Worm (Caenorhabditis elegans) whole organism, L2 larva: ENCODE measurements around the gene Y41D4B.11.

Experiments
- ceh-82 ChIP-seq: fragments of 150-350 bp; optimal IDR thresholded peaks from 2 replicates; lab custom pipeline; 2014; ENCODE audit warnings: missing biosample characterization, missing genetic modification characterization
- crh-2 ChIP-seq: sonication (generic microtip); optimal IDR thresholded peaks from 2 replicates; lab custom pipeline; 2017; ENCODE audit warnings: missing biosample characterization, missing genetic modification characterization
- mab-5 ChIP-seq: fragments of 150-350 bp; optimal IDR thresholded peaks from 2 replicates; lab custom pipeline; 2014; ENCODE audit warnings: missing biosample characterization, missing genetic modification characterization
- mdl-1 ChIP-seq, 2 experiments: fragments of 150-350 bp in 1 of 2; sonication (generic microtip) in 1 of 2; optimal IDR thresholded peaks; 2 replicates each; lab custom pipeline; 2017; ENCODE audit warnings: missing biosample characterization in 2 of 2, missing genetic modification characterization in 2 of 2
- nhr-129 ChIP-seq: fragments of 150-350 bp; optimal IDR thresholded peaks from 2 replicates; lab custom pipeline; 2014; ENCODE audit warnings: missing biosample characterization, missing genetic modification characterization
- nhr-21 ChIP-seq: fragments of 150-350 bp; optimal IDR thresholded peaks from 2 replicates; lab custom pipeline; 2014; ENCODE audit warnings: missing biosample characterization, missing genetic modification characterization
- nhr-25 ChIP-seq: fragments of 150-350 bp; sonication (generic microtip); optimal IDR thresholded peaks from 3 replicates; lab custom pipeline; 2014; ENCODE audit warnings: missing biosample characterization, missing genetic modification characterization
- skn-1 ChIP-seq: sonication (generic microtip); optimal IDR thresholded peaks from 2 replicates; lab custom pipeline; 2017; ENCODE audit warnings: missing biosample characterization, missing genetic modification characterization
- snpc-4 ChIP-seq: fragments of 150-350 bp; optimal IDR thresholded peaks from 2 replicates; lab custom pipeline; 2014; ENCODE audit warnings: missing biosample characterization, missing genetic modification characterization
- unc-39 ChIP-seq: fragments of 150-350 bp; optimal IDR thresholded peaks from 2 replicates; lab custom pipeline; 2014; ENCODE audit warnings: missing biosample characterization, missing genetic modification characterization
- unc-62 ChIP-seq: fragments of 150-350 bp; optimal IDR thresholded peaks from 2 replicates; lab custom pipeline; 2014; ENCODE audit warnings: missing biosample characterization, missing genetic modification reagents, missing genetic modification characterization
- ztf-11 ChIP-seq: sonication (generic microtip); optimal IDR thresholded peaks from 2 replicates; lab custom pipeline; 2017; ENCODE audit warnings: missing biosample characterization, missing genetic modification characterization

DNA sequence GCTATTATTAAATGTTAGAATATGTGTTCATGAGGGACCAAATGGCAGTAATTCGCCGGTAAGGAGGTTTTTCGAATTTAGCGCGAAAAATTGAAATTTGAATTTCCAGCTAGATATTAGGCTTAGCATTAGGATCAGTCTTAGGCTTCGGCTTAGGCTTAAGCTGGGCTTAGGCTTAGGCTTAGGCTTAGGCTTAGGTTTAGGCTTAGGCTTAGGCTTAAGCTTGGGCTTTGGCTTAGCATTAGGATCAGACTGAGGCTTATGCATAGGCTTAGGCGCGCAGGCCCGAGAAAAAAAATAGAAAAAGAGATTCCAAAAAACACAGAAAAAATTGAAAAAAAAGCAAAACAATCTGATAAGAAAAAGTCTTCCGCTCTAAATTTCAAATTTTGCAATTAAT, 22.8 kb downstream of the Y41D4B.11 start:
- TF ChIP-seq unc-62 (GFP tag; lab: Kevin White, UChicago): no peak
- no peak for TF ChIP-seq nhr-129 (tag; lab: Kevin White, UChicago)
- no peak for TF ChIP-seq mab-5 (tag; lab: Kevin White, UChicago)
- no peak for TF ChIP-seq unc-39 (tag; lab: Kevin White, UChicago)
- TF ChIP-seq mdl-1 (tag; optimal IDR thresholded peaks at IDR 0.05; lab: Kevin White, UChicago): no peak
- TF ChIP-seq skn-1 (tag; lab: Kevin White, UChicago): no peak
- TF ChIP-seq snpc-4 (tag; lab: Kevin White, UChicago): no peak
- TF ChIP-seq crh-2 (tag; lab: Kevin White, UChicago): no peak
- TF ChIP-seq nhr-21 (tag; lab: Kevin White, UChicago): no peak
- no peak for TF ChIP-seq ztf-11 (tag; lab: Kevin White, UChicago)
- TF ChIP-seq nhr-25 (tag; lab: Kevin White, UChicago): no peak
- no peak for TF ChIP-seq ceh-82
